Worm (Caenorhabditis elegans): ENCODE measurements around the gene toc-1.

DNA sequence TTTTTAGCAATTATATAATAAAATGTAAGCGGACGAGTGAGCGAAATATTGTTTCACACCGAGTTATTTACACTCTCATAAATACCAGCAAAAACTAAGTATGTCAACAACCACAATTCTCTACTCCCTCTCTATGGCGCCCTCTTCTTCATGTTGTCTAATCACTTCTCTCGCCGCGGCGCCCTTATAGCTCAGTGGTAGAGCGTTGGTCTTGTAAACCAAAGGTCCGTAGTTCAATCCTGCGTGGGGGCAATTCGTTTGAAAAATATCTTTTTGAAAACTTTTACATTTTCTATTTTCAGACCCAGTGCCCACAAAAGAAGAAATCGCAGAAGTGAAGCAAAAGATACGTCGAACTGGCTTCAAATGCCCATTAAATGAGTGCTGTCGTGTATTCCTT lies 30.7 kb downstream of the toc-1 start:
- TF ChIP-seq tab-1 (GFP tag; IDR thresholded peaks at IDR 0.05): peak; percentile 85
- TF ChIP-seq ztf-23 (GFP tag; IDR thresholded peaks at IDR 0.05): peak; percentile 92
- peak; percentile 67 for TF ChIP-seq ref-1 (GFP tag; conservative IDR thresholded peaks at IDR 0.05)
- TF ChIP-seq cog-1 (tag; optimal IDR thresholded peaks at IDR 0.05): peak; percentile 49
